Worm (Caenorhabditis elegans) whole organism, L3 larva: ENCODE results near the gene B0034.5.

ENCODE experiments used
- R02D3.7 ChIP-seq: fragments of 150-350 bp; optimal IDR thresholded peaks from 2 replicates; lab custom pipeline; 2014; ENCODE audit warnings: missing biosample characterization, missing genetic modification characterization
- ZK546.5 ChIP-seq: sonication (generic microtip); optimal IDR thresholded peaks from 2 replicates; lab custom pipeline; 2017; ENCODE audit warnings: missing biosample characterization, missing genetic modification characterization
- aly-2 ChIP-seq: fragments of 150-350 bp; optimal IDR thresholded peaks from 2 replicates; lab custom pipeline; 2014; ENCODE audit warnings: missing biosample characterization, missing genetic modification characterization
- ama-1 ChIP-seq: fragments of 150-350 bp; optimal IDR thresholded peaks from 2 replicates; lab custom pipeline; 2018
- ceh-16 ChIP-seq: sonication (generic microtip); optimal IDR thresholded peaks from 2 replicates; lab custom pipeline; 2017; ENCODE audit warnings: missing biosample characterization, missing genetic modification characterization
- ceh-28 ChIP-seq: fragments of 150-350 bp; optimal IDR thresholded peaks from 2 replicates; lab custom pipeline; 2014; ENCODE audit warnings: missing biosample characterization, missing genetic modification reagents, missing genetic modification characterization
- ceh-82 ChIP-seq: fragments of 150-350 bp; optimal IDR thresholded peaks from 2 replicates; lab custom pipeline; 2014; ENCODE audit warnings: missing biosample characterization, missing genetic modification characterization
- ceh-9 ChIP-seq: sonication (generic microtip); optimal IDR thresholded peaks from 2 replicates; lab custom pipeline; 2018; ENCODE audit warnings: missing biosample characterization, missing genetic modification characterization
- daf-12 ChIP-seq: fragments of 150-350 bp; optimal IDR thresholded peaks from 2 replicates; lab custom pipeline; 2014; ENCODE audit warnings: missing biosample characterization, missing genetic modification reagents, missing genetic modification characterization
- egl-27 ChIP-seq: sonication (generic microtip); optimal IDR thresholded peaks from 4 replicates; lab custom pipeline; 2017; ENCODE audit warnings: missing biosample characterization, missing genetic modification reagents, missing genetic modification characterization
- egl-5 ChIP-seq: fragments of 150-350 bp; optimal IDR thresholded peaks from 2 replicates; lab custom pipeline; 2017; ENCODE audit warnings: missing biosample characterization, missing genetic modification reagents, missing genetic modification characterization, inconsistent platforms
- elt-1 ChIP-seq: fragments of 150-350 bp; optimal IDR thresholded peaks from 2 replicates; lab custom pipeline; 2014; ENCODE audit warnings: missing biosample characterization, missing genetic modification characterization
- elt-2 ChIP-seq: sonication (generic microtip); optimal IDR thresholded peaks from 2 replicates; lab custom pipeline; 2016; ENCODE audit warnings: missing genetic modification reagents, mild to moderate bottlenecking, missing genetic modification characterization, missing compliant biosample characterization
- elt-3 ChIP-seq, 3 experiments: fragments of 150-350 bp in 1 of 3; sonication (generic microtip) in 2 of 3; optimal IDR thresholded peaks; 2 replicates in 2 of 3; 4 replicates in 1 of 3; lab custom pipeline; 2014 to 2017; ENCODE audit warnings: missing biosample characterization in 3 of 3, missing genetic modification characterization in 3 of 3
- eor-1 ChIP-seq, 2 experiments: fragments of 150-350 bp; optimal IDR thresholded peaks; 2 replicates each; lab custom pipeline; 2014 to 2018; ENCODE audit warnings: missing biosample characterization in 2 of 2, missing genetic modification characterization in 2 of 2
- fkh-10 ChIP-seq: sonication (generic microtip); optimal IDR thresholded peaks from 2 replicates; lab custom pipeline; 2017; ENCODE audit warnings: missing biosample characterization, missing genetic modification reagents, missing genetic modification characterization
- fkh-2 ChIP-seq: fragments of 150-350 bp; optimal IDR thresholded peaks from 2 replicates; lab custom pipeline; 2014; ENCODE audit warnings: missing biosample characterization, missing genetic modification reagents, missing genetic modification characterization
- fos-1 ChIP-seq: fragments of 150-350 bp; optimal IDR thresholded peaks from 2 replicates; lab custom pipeline; 2014; ENCODE audit warnings: missing biosample characterization, missing genetic modification characterization
- hmg-11 ChIP-seq: sonication (generic microtip); optimal IDR thresholded peaks from 2 replicates; lab custom pipeline; 2016; ENCODE audit warnings: missing genetic modification characterization, missing compliant biosample characterization
- jun-1 ChIP-seq: fragments of 150-350 bp; optimal IDR thresholded peaks from 2 replicates; lab custom pipeline; 2014; ENCODE audit warnings: missing biosample characterization, missing genetic modification reagents, missing genetic modification characterization
- lin-15B ChIP-seq: fragments of 150-350 bp; optimal IDR thresholded peaks from 2 replicates; lab custom pipeline; 2014; ENCODE audit warnings: missing biosample characterization, missing genetic modification characterization
- lin-39 ChIP-seq: fragments of 150-350 bp; optimal IDR thresholded peaks from 2 replicates; lab custom pipeline; 2018; ENCODE audit warnings: missing biosample characterization, missing genetic modification reagents, missing genetic modification characterization
- lsy-12 ChIP-seq: sonication (generic microtip); optimal IDR thresholded peaks from 2 replicates; lab custom pipeline; 2016; ENCODE audit warnings: mild to moderate bottlenecking, missing genetic modification characterization, missing compliant biosample characterization
- mdl-1 ChIP-seq: fragments of 150-350 bp; optimal IDR thresholded peaks from 2 replicates; lab custom pipeline; 2014; ENCODE audit warnings: missing biosample characterization, missing genetic modification characterization
- mml-1 ChIP-seq: fragments of 150-350 bp; sonication (generic microtip); optimal IDR thresholded peaks from 3 replicates; lab custom pipeline; 2014; ENCODE audit warnings: missing biosample characterization, missing genetic modification characterization
- nfya-1 ChIP-seq: sonication (generic microtip); optimal IDR thresholded peaks from 2 replicates; lab custom pipeline; 2017; ENCODE audit warnings: missing genetic modification characterization, mild to moderate bottlenecking, missing compliant biosample characterization, antibody characterized with exemption, moderate library complexity; ENCODE audit not compliant: insufficient read depth
- nhr-11 ChIP-seq: fragments of 150-350 bp; optimal IDR thresholded peaks from 2 replicates; lab custom pipeline; 2014; ENCODE audit warnings: missing biosample characterization, missing genetic modification characterization
- nhr-12 ChIP-seq: fragments of 150-350 bp; optimal IDR thresholded peaks from 2 replicates; lab custom pipeline; 2014; ENCODE audit warnings: missing biosample characterization, missing genetic modification characterization
- nhr-23 ChIP-seq: fragments of 150-350 bp; optimal IDR thresholded peaks from 2 replicates; lab custom pipeline; 2014; ENCODE audit warnings: missing biosample characterization, missing genetic modification reagents, missing genetic modification characterization
- nhr-237 ChIP-seq: fragments of 150-350 bp; optimal IDR thresholded peaks from 2 replicates; lab custom pipeline; 2014; ENCODE audit warnings: missing biosample characterization, missing genetic modification characterization
- nhr-25 ChIP-seq: sonication (generic microtip); optimal IDR thresholded peaks from 2 replicates; lab custom pipeline; 2017; ENCODE audit warnings: missing biosample characterization, missing genetic modification characterization
- nhr-28 ChIP-seq: fragments of 150-350 bp; optimal IDR thresholded peaks from 2 replicates; lab custom pipeline; 2014; ENCODE audit warnings: missing biosample characterization, missing genetic modification characterization
- nhr-43 ChIP-seq: sonication (generic microtip); optimal IDR thresholded peaks from 2 replicates; lab custom pipeline; 2016; ENCODE audit warnings: mild to moderate bottlenecking, missing genetic modification characterization, missing compliant biosample characterization; ENCODE audit not compliant: poor library complexity, severe bottlenecking
- nhr-67 ChIP-seq: fragments of 150-350 bp; optimal IDR thresholded peaks from 2 replicates; lab custom pipeline; 2014; ENCODE audit warnings: missing biosample characterization, missing genetic modification characterization
- nhr-76 ChIP-seq: fragments of 150-350 bp; sonication (generic microtip); optimal IDR thresholded peaks from 5 replicates; lab custom pipeline; 2014; ENCODE audit warnings: missing biosample characterization, missing genetic modification characterization
- nhr-77 ChIP-seq: fragments of 150-350 bp; optimal IDR thresholded peaks from 2 replicates; lab custom pipeline; 2014; ENCODE audit warnings: missing biosample characterization, missing genetic modification characterization
- pha-4 ChIP-seq: fragments of 150-350 bp; optimal IDR thresholded peaks from 2 replicates; lab custom pipeline; 2014; ENCODE audit warnings: missing biosample characterization, missing genetic modification reagents, missing genetic modification characterization
- pqm-1 ChIP-seq: fragments of 150-350 bp; optimal IDR thresholded peaks from 2 replicates; lab custom pipeline; 2017; ENCODE audit warnings: missing biosample characterization, missing genetic modification characterization, inconsistent platforms
- sea-2 ChIP-seq: fragments of 150-350 bp; sonication (generic microtip); optimal IDR thresholded peaks from 4 replicates; lab custom pipeline; 2014; ENCODE audit warnings: missing biosample characterization, missing genetic modification reagents, missing genetic modification characterization
- skn-1 ChIP-seq: fragments of 150-350 bp; optimal IDR thresholded peaks from 2 replicates; lab custom pipeline; 2014; ENCODE audit warnings: missing biosample characterization, missing genetic modification characterization
- snpc-4 ChIP-seq: fragments of 150-350 bp; optimal IDR thresholded peaks from 2 replicates; lab custom pipeline; 2014; ENCODE audit warnings: missing biosample characterization, missing genetic modification characterization
- tbx-2 ChIP-seq: sonication (generic microtip); optimal IDR thresholded peaks from 2 replicates; lab custom pipeline; 2016; ENCODE audit warnings: mild to moderate bottlenecking, missing genetic modification characterization, missing compliant biosample characterization
- unc-39 ChIP-seq: sonication (generic microtip); optimal IDR thresholded peaks from 4 replicates; lab custom pipeline; 2017; ENCODE audit warnings: missing biosample characterization, missing genetic modification characterization
- unc-62 ChIP-seq: fragments of 150-350 bp; sonication (generic microtip); optimal IDR thresholded peaks from 4 replicates; lab custom pipeline; 2014; ENCODE audit warnings: missing biosample characterization, missing genetic modification reagents, missing genetic modification characterization
- zag-1 ChIP-seq: fragments of 150-350 bp; optimal IDR thresholded peaks from 2 replicates; lab custom pipeline; 2014; ENCODE audit warnings: missing biosample characterization, missing genetic modification characterization
- ztf-11 ChIP-seq: fragments of 150-350 bp; optimal IDR thresholded peaks from 2 replicates; lab custom pipeline; 2014; ENCODE audit warnings: missing biosample characterization, missing genetic modification characterization
- ztf-4 ChIP-seq: fragments of 150-350 bp; optimal IDR thresholded peaks from 2 replicates; lab custom pipeline; 2014; ENCODE audit warnings: missing biosample characterization, missing genetic modification characterization

B0034.5 gene

ce11 chrII:5931904-5932764 is 42.6 kb downstream of the B0034.5 start:
- TF ChIP-seq mml-1 (tag; lab: Kevin White, UChicago) = no peak
- no peak for TF ChIP-seq fkh-2 (tag; lab: Kevin White, UChicago)
- TF ChIP-seq ztf-11 = no peak
- TF ChIP-seq nhr-67 (tag; lab: Kevin White, UChicago) = no peak
- TF ChIP-seq tbx-2 (tag; lab: Kevin White, UChicago) = no peak
- no peak for TF ChIP-seq elt-1 (tag; lab: Kevin White, UChicago)
- no peak for TF ChIP-seq ceh-9 (tag; lab: Kevin White, UChicago)
- no peak for TF ChIP-seq egl-5
- TF ChIP-seq R02D3.7 (tag; lab: Kevin White, UChicago) = no peak
- TF ChIP-seq egl-27 (tag; lab: Kevin White, UChicago) = no peak
- no peak for TF ChIP-seq ceh-16
- TF ChIP-seq elt-2 (tag; lab: Kevin White, UChicago) = peak; percentile 81
- TF ChIP-seq nhr-28 = no peak
- no peak for TF ChIP-seq lsy-12 (tag; lab: Kevin White, UChicago)
- no peak for TF ChIP-seq ama-1 (lab: Kevin White, UChicago)
- no peak for TF ChIP-seq unc-62
- no peak for TF ChIP-seq ceh-82
- no peak for TF ChIP-seq nhr-25 (tag; lab: Kevin White, UChicago)
- TF ChIP-seq ztf-4 (tag; lab: Kevin White, UChicago) = no peak
- no peak for TF ChIP-seq fkh-10 (GFP tag; lab: Kevin White, UChicago)
- no peak for TF ChIP-seq nhr-43 (tag; lab: Kevin White, UChicago)
- TF ChIP-seq hmg-11 = no peak
- TF ChIP-seq nhr-23 (tag; lab: Kevin White, UChicago) = peak; percentile 61
- TF ChIP-seq ZK546.5 = no peak
- peak; percentile 20 for TF ChIP-seq nfya-1
- no peak for TF ChIP-seq mdl-1 (tag; lab: Kevin White, UChicago)
- no peak for TF ChIP-seq nhr-77 (tag; lab: Kevin White, UChicago)
- peak; percentile 43 for TF ChIP-seq ceh-28
- no peak for TF ChIP-seq lin-39 (tag; lab: Kevin White, UChicago)
- TF ChIP-seq skn-1 (tag; lab: Kevin White, UChicago) = no peak
- TF ChIP-seq nhr-237 (tag; lab: Kevin White, UChicago) = no peak
- TF ChIP-seq sea-2 (GFP tag; lab: Kevin White, UChicago) = no peak
- TF ChIP-seq nhr-12 (tag; lab: Kevin White, UChicago) = no peak
- TF ChIP-seq eor-1 (tag; optimal IDR thresholded peaks at IDR 0.05; lab: Kevin White, UChicago) = no peak
- TF ChIP-seq daf-12 (tag; lab: Kevin White, UChicago) = no peak
- TF ChIP-seq pha-4 (tag; lab: Kevin White, UChicago) = peak; percentile 30
- no peak for TF ChIP-seq nhr-76
- TF ChIP-seq zag-1 (tag; lab: Kevin White, UChicago) = no peak
- no peak for TF ChIP-seq nhr-11 (tag; lab: Kevin White, UChicago)
- TF ChIP-seq fos-1 (tag; lab: Kevin White, UChicago) = no peak
- TF ChIP-seq aly-2 (tag; lab: Kevin White, UChicago) = no peak
- TF ChIP-seq lin-15B = no peak
- TF ChIP-seq unc-39 (tag; lab: Kevin White, UChicago) = no peak
- no peak for TF ChIP-seq elt-3 (tag; optimal IDR thresholded peaks at IDR 0.05; lab: Kevin White, UChicago)
- peak; percentile 29 for TF ChIP-seq jun-1
- TF ChIP-seq pqm-1 (tag; lab: Kevin White, UChicago) = peak; percentile 85
- no peak for TF ChIP-seq snpc-4
